Fruit fly (Drosophila melanogaster): Measurements from ENCODE around the gene Sf3a1.

The Sf3a1 gene

dm6 chr3R:17002218-17003110 is at the start of gene Sf3a1, which contains the start of gene Irc (continued):
- TF ChIP-seq CG4707 (GFP tag; optimal IDR thresholded peaks at IDR 0.05) (no peak), rib (GFP tag; IDR thresholded peaks at IDR 0.05) (0 out of 2 replicates have a peak, but pooled peaks have one; percentile 14), Mes4 (GFP tag; optimal IDR thresholded peaks at IDR 0.05) (no peak), CG1792 (GFP tag; optimal IDR thresholded peaks at IDR 0.05) (no peak), Sry-δ (GFP tag; optimal IDR thresholded peaks at IDR 0.05) (peak; percentile 100), CG2678 (tag; optimal IDR thresholded peaks at IDR 0.05) (no peak), CG7963 (GFP tag; IDR thresholded peaks at IDR 0.05; ENCODE audit: partially characterized antibody) (peak; percentile 90), Neu2 (GFP tag; optimal IDR thresholded peaks at IDR 0.05; ENCODE audit: borderline replicate concordance) (no peak), hth (optimal IDR thresholded peaks at IDR 0.05) (no peak), inv (GFP tag; IDR thresholded peaks at IDR 0.05; ENCODE audit: partially characterized antibody) (peak; percentile 94), CG7271 (tag; optimal IDR thresholded peaks at IDR 0.05) (no peak), Atf-2 (GFP tag; optimal IDR thresholded peaks at IDR 0.05) (no peak), Ptx1 (GFP tag; IDR thresholded peaks at IDR 0.05) (no peak), Awh (GFP tag; IDR thresholded peaks at IDR 0.05) (no peak), Mad (GFP tag; optimal IDR thresholded peaks at IDR 0.05) (peak; percentile 20), H2.0 (GFP tag; IDR thresholded peaks at IDR 0.05) (no peak), Fer2 (tag; optimal IDR thresholded peaks at IDR 0.05) (no peak), CG2712 (tag; optimal IDR thresholded peaks at IDR 0.05) (peak; percentile 51), CG13424 (tag; optimal IDR thresholded peaks at IDR 0.05) (peak; percentile 6), Tbp (GFP tag; optimal IDR thresholded peaks at IDR 0.05) (no peak), CG6272 (GFP tag; IDR thresholded peaks at IDR 0.05) (no peak), CG6854 (GFP tag; optimal IDR thresholded peaks at IDR 0.05) (no peak), Hey (tag; optimal IDR thresholded peaks at IDR 0.05) (no peak), dan (GFP tag; IDR thresholded peaks at IDR 0.05) (no peak), pan (optimal IDR thresholded peaks at IDR 0.05) (no peak), pan (GFP tag; optimal IDR thresholded peaks at IDR 0.05 in 1 of 2, IDR thresholded peaks at IDR 0.05 in 1 of 2) (no peak), hbn (GFP tag; IDR thresholded peaks at IDR 0.05; ENCODE audit: partially characterized antibody) (peak; percentile 97), CG32532 (GFP tag; IDR thresholded peaks at IDR 0.05) (peak; percentile 46), MESR4 (GFP tag; optimal IDR thresholded peaks at IDR 0.05) (peak; percentile 65), CG2889 (GFP tag; IDR thresholded peaks at IDR 0.05) (no peak), CG12299 (tag; optimal IDR thresholded peaks at IDR 0.05) (no peak), CG30403 (GFP tag; optimal IDR thresholded peaks at IDR 0.05) (peak; percentile 47), tgo (GFP tag; IDR thresholded peaks at IDR 0.05) (no peak), bbx (GFP tag; IDR thresholded peaks at IDR 0.05; ENCODE audit: partially characterized antibody) (peak; percentile 97), CG4617 (GFP tag; optimal IDR thresholded peaks at IDR 0.05; ENCODE audit: borderline replicate concordance) (peak; percentile 90), CG2120 (GFP tag; optimal IDR thresholded peaks at IDR 0.05) (peak; percentile 67), Mrtf (GFP tag; IDR thresholded peaks at IDR 0.05) (no peak), CG15011 (GFP tag; optimal IDR thresholded peaks at IDR 0.05) (no peak), sc (optimal IDR thresholded peaks at IDR 0.05) (no peak), sc (GFP tag; optimal IDR thresholded peaks at IDR 0.05) (no peak), bsh (GFP tag; optimal IDR thresholded peaks at IDR 0.05) (no peak), slp2 (GFP tag; optimal IDR thresholded peaks at IDR 0.05) (no peak), lilli (GFP tag; optimal IDR thresholded peaks at IDR 0.05) (peak; percentile 59), otp (GFP tag; IDR thresholded peaks at IDR 0.05) (no peak), CG1832 (GFP tag; optimal IDR thresholded peaks at IDR 0.05) (no peak), CG17802 (tag; optimal IDR thresholded peaks at IDR 0.05) (no peak), sima (GFP tag; optimal IDR thresholded peaks at IDR 0.05) (no peak), Hand (GFP tag; optimal IDR thresholded peaks at IDR 0.05) (no peak), CG17612 (GFP tag; IDR thresholded peaks at IDR 0.05) (no peak), mld (GFP tag; IDR thresholded peaks at IDR 0.05; ENCODE audit: partially characterized antibody) (peak; percentile 91)
